Worm (Caenorhabditis elegans) whole organism, L2 larva: ENCODE data around the gene Y116A8C.468.

Experiments
- C34F6.9 ChIP-seq: fragments of 150-350 bp; optimal IDR thresholded peaks from 2 replicates; lab custom pipeline; 2014; ENCODE audit warnings: missing biosample characterization, missing genetic modification characterization
- F13H6.1 ChIP-seq: sonication (generic microtip); optimal IDR thresholded peaks from 2 replicates; lab custom pipeline; 2016; ENCODE audit warnings: missing genetic modification characterization, missing compliant biosample characterization
- R02D3.7 ChIP-seq: fragments of 150-350 bp; optimal IDR thresholded peaks from 2 replicates; lab custom pipeline; 2014; ENCODE audit warnings: missing biosample characterization, missing genetic modification characterization
- Y55F3AM.14 ChIP-seq: fragments of 200-800 bp; sonication (Bioruptor generic); optimal IDR thresholded peaks from 2 replicates; lab custom pipeline; 2018; ENCODE audit warnings: mild to moderate bottlenecking, missing genetic modification characterization, missing compliant biosample characterization
- ZK546.5 ChIP-seq: sonication (generic microtip); optimal IDR thresholded peaks from 2 replicates; lab custom pipeline; 2017; ENCODE audit warnings: missing biosample characterization, missing genetic modification characterization
- blmp-1 ChIP-seq: sonication (generic microtip); optimal IDR thresholded peaks from 2 replicates; lab custom pipeline; 2017; ENCODE audit warnings: missing genetic modification characterization, mild to moderate bottlenecking, missing compliant biosample characterization, antibody characterized with exemption, moderate library complexity; ENCODE audit not compliant: insufficient read depth
- crh-2 ChIP-seq: sonication (generic microtip); optimal IDR thresholded peaks from 2 replicates; lab custom pipeline; 2017; ENCODE audit warnings: missing biosample characterization, missing genetic modification characterization
- dmd-4 ChIP-seq: sonication (generic microtip); optimal IDR thresholded peaks from 2 replicates; lab custom pipeline; 2017; ENCODE audit warnings: missing biosample characterization, missing genetic modification characterization
- egl-27 ChIP-seq: sonication (generic microtip); optimal IDR thresholded peaks from 3 replicates; lab custom pipeline; 2017; ENCODE audit warnings: missing biosample characterization, missing genetic modification reagents, missing genetic modification characterization
- elt-1 ChIP-seq: fragments of 150-350 bp; optimal IDR thresholded peaks from 2 replicates; lab custom pipeline; 2014; ENCODE audit warnings: missing biosample characterization, missing genetic modification characterization
- elt-3 ChIP-seq: sonication (generic microtip); optimal IDR thresholded peaks from 2 replicates; lab custom pipeline; 2017; ENCODE audit warnings: missing biosample characterization, missing genetic modification characterization
- fos-1 ChIP-seq: fragments of 150-350 bp; optimal IDR thresholded peaks from 2 replicates; lab custom pipeline; 2014; ENCODE audit warnings: missing biosample characterization, missing genetic modification characterization
- gmeb-1 ChIP-seq: fragments of 150-350 bp; optimal IDR thresholded peaks from 2 replicates; lab custom pipeline; 2014; ENCODE audit warnings: missing biosample characterization, missing genetic modification characterization
- lin-11 ChIP-seq: fragments of 150-350 bp; sonication (generic microtip); optimal IDR thresholded peaks from 2 replicates; lab custom pipeline; 2014; ENCODE audit warnings: missing biosample characterization, missing genetic modification characterization, inconsistent platforms, mixed read lengths
- lin-39 ChIP-seq: fragments of 150-350 bp; optimal IDR thresholded peaks from 2 replicates; lab custom pipeline; 2014; ENCODE audit warnings: missing biosample characterization, missing genetic modification reagents, missing genetic modification characterization
- mab-5 ChIP-seq: fragments of 150-350 bp; optimal IDR thresholded peaks from 2 replicates; lab custom pipeline; 2014; ENCODE audit warnings: missing biosample characterization, missing genetic modification characterization
- mbf-1 ChIP-seq: sonication (generic microtip); optimal IDR thresholded peaks from 2 replicates; lab custom pipeline; 2017; ENCODE audit warnings: missing biosample characterization, missing genetic modification characterization
- mdl-1 ChIP-seq, 2 experiments: fragments of 150-350 bp in 1 of 2; sonication (generic microtip) in 1 of 2; optimal IDR thresholded peaks; 2 replicates each; lab custom pipeline; 2017; ENCODE audit warnings: missing biosample characterization in 2 of 2, missing genetic modification characterization in 2 of 2
- nhr-10 ChIP-seq: sonication (generic microtip); optimal IDR thresholded peaks from 2 replicates; lab custom pipeline; 2017; ENCODE audit warnings: missing biosample characterization, missing genetic modification characterization
- nhr-11 ChIP-seq: fragments of 150-350 bp; optimal IDR thresholded peaks from 2 replicates; lab custom pipeline; 2014; ENCODE audit warnings: missing biosample characterization, missing genetic modification characterization
- nhr-12 ChIP-seq: fragments of 150-350 bp; optimal IDR thresholded peaks from 2 replicates; lab custom pipeline; 2014; ENCODE audit warnings: missing biosample characterization, missing genetic modification characterization
- nhr-129 ChIP-seq: fragments of 150-350 bp; optimal IDR thresholded peaks from 2 replicates; lab custom pipeline; 2014; ENCODE audit warnings: missing biosample characterization, missing genetic modification characterization
- nhr-23 ChIP-seq: fragments of 150-350 bp; optimal IDR thresholded peaks from 2 replicates; lab custom pipeline; 2014; ENCODE audit warnings: missing biosample characterization, missing genetic modification reagents, missing genetic modification characterization
- nhr-237 ChIP-seq: fragments of 150-350 bp; optimal IDR thresholded peaks from 2 replicates; lab custom pipeline; 2014; ENCODE audit warnings: missing biosample characterization, missing genetic modification characterization
- nhr-6 ChIP-seq: fragments of 150-350 bp; optimal IDR thresholded peaks from 2 replicates; lab custom pipeline; 2014; ENCODE audit warnings: missing biosample characterization, missing genetic modification characterization
- nhr-77 ChIP-seq: fragments of 150-350 bp; optimal IDR thresholded peaks from 2 replicates; lab custom pipeline; 2014; ENCODE audit warnings: missing biosample characterization, missing genetic modification characterization
- peb-1 ChIP-seq: fragments of 150-350 bp; optimal IDR thresholded peaks from 2 replicates; lab custom pipeline; 2014; ENCODE audit warnings: missing biosample characterization, missing genetic modification characterization
- skn-1 ChIP-seq: sonication (generic microtip); optimal IDR thresholded peaks from 2 replicates; lab custom pipeline; 2017; ENCODE audit warnings: missing biosample characterization, missing genetic modification characterization
- sma-9 ChIP-seq, 2 experiments: fragments of 150-350 bp in 1 of 2; sonication (generic microtip) in 1 of 2; optimal IDR thresholded peaks; 2 replicates each; lab custom pipeline; 2014 to 2016; ENCODE audit warnings: missing genetic modification characterization in 2 of 2, mild to moderate bottlenecking in 1 of 2, missing biosample characterization in 1 of 2, missing compliant biosample characterization in 1 of 2, missing genetic modification reagents in 1 of 2, moderate library complexity in 1 of 2
- snpc-4 ChIP-seq: fragments of 150-350 bp; optimal IDR thresholded peaks from 2 replicates; lab custom pipeline; 2014; ENCODE audit warnings: missing biosample characterization, missing genetic modification characterization
- unc-55 ChIP-seq: fragments of 150-350 bp; sonication (generic microtip); optimal IDR thresholded peaks from 3 replicates; lab custom pipeline; 2014; ENCODE audit warnings: missing biosample characterization, missing genetic modification reagents, missing genetic modification characterization
- unc-62 ChIP-seq: fragments of 150-350 bp; optimal IDR thresholded peaks from 2 replicates; lab custom pipeline; 2014; ENCODE audit warnings: missing biosample characterization, missing genetic modification reagents, missing genetic modification characterization
- zag-1 ChIP-seq: fragments of 150-350 bp; optimal IDR thresholded peaks from 2 replicates; lab custom pipeline; 2014; ENCODE audit warnings: missing biosample characterization, missing genetic modification characterization
- ztf-1 ChIP-seq: fragments of 200-800 bp; sonication (Bioruptor generic); conservative IDR thresholded peaks from 2 replicates; pipeline ENCODE4 v1.3.6; 2022; ENCODE audit warnings: missing genetic modification characterization, missing compliant biosample characterization
- ztf-11 ChIP-seq: sonication (generic microtip); optimal IDR thresholded peaks from 2 replicates; lab custom pipeline; 2017; ENCODE audit warnings: missing biosample characterization, missing genetic modification characterization
- ztf-4 ChIP-seq: fragments of 150-350 bp; optimal IDR thresholded peaks from 2 replicates; lab custom pipeline; 2014; ENCODE audit warnings: missing biosample characterization, missing genetic modification characterization

The Y116A8C.468 gene

ce11 chrIV:16919212-16919775 lies 1.1 kb downstream of the Y116A8C.468 start, which contains the start of the genes Y116A8C.470 and Y116A8C.463:
TSS of gene Y116A8C.470 (minus strand) at chrIV:16919312.
TSS of gene Y116A8C.463 (plus strand) at chrIV:16919725.
- TF ChIP-seq zag-1 (no peak), nhr-129 (tag; lab: Kevin White, UChicago) (no peak), R02D3.7 (tag; lab: Kevin White, UChicago) (no peak), nhr-6 (no peak), elt-1 (no peak), skn-1 (tag; lab: Kevin White, UChicago) (no peak)

ce11 chrIV:16920041-16920440 lies 1.9 kb downstream of the Y116A8C.468 start, which contains the start of gene nep-23:
TSS of gene nep-23 (plus strand) at chrIV:16920341.
- TF ChIP-seq nhr-77 (tag; lab: Kevin White, UChicago) = no peak
- TF ChIP-seq blmp-1 (tag; lab: Kevin White, UChicago) = no peak
- TF ChIP-seq F13H6.1 (tag; lab: Kevin White, UChicago) = no peak
- TF ChIP-seq nhr-10 = no peak
- no peak for TF ChIP-seq mab-5 (tag; lab: Kevin White, UChicago)
- no peak for TF ChIP-seq peb-1 (tag; lab: Kevin White, UChicago)
- TF ChIP-seq, all 48 proteins: peak for 0

ce11 chrIV:16921999-16922398 lies 3.8 kb downstream of the Y116A8C.468 start:
- TF ChIP-seq nhr-12 (tag; lab: Kevin White, UChicago) (no peak), mdl-1 (tag; optimal IDR thresholded peaks at IDR 0.05; lab: Kevin White, UChicago) (no peak), nhr-11 (tag; lab: Kevin White, UChicago) (no peak), ztf-4 (tag; lab: Kevin White, UChicago) (no peak), ztf-1 (no peak), nhr-10 (no peak), skn-1 (tag; lab: Kevin White, UChicago) (no peak), mbf-1 (tag; lab: Kevin White, UChicago) (no peak), blmp-1 (tag; lab: Kevin White, UChicago) (no peak), fos-1 (tag; lab: Kevin White, UChicago) (no peak), ZK546.5 (tag; lab: Kevin White, UChicago) (no peak), unc-55 (GFP tag; lab: Kevin White, UChicago) (no peak), ztf-11 (no peak), C34F6.9 (tag; lab: Kevin White, UChicago) (no peak), elt-1 (no peak), unc-62 (GFP tag; lab: Kevin White, UChicago) (no peak), snpc-4 (tag; lab: Kevin White, UChicago) (no peak), sma-9 (GFP tag; optimal IDR thresholded peaks at IDR 0.05; lab: Kevin White, UChicago) (no peak), sma-9 (tag; optimal IDR thresholded peaks at IDR 0.05; lab: Kevin White, UChicago) (no peak), nhr-129 (tag; lab: Kevin White, UChicago) (no peak)

- TF ChIP-seq lin-11 (tag; lab: Kevin White, UChicago) = no peak
- TF ChIP-seq C34F6.9 (tag; lab: Kevin White, UChicago) = no peak
- no peak for TF ChIP-seq nhr-237 (tag; lab: Kevin White, UChicago)
- TF ChIP-seq nhr-12 (tag; lab: Kevin White, UChicago) = no peak
- TF ChIP-seq ztf-11 = no peak
- no peak for TF ChIP-seq nhr-129 (tag; lab: Kevin White, UChicago)
- no peak for TF ChIP-seq nhr-23 (tag; lab: Kevin White, UChicago)
- no peak for TF ChIP-seq elt-3
- TF ChIP-seq elt-1 = no peak
- TF ChIP-seq mbf-1 (tag; lab: Kevin White, UChicago) = no peak
- no peak for TF ChIP-seq F13H6.1 (tag; lab: Kevin White, UChicago)
- TF ChIP-seq nhr-11 (tag; lab: Kevin White, UChicago) = no peak
- no peak for TF ChIP-seq egl-27 (tag; lab: Kevin White, UChicago)
- TF ChIP-seq dmd-4 (tag; lab: Kevin White, UChicago) = no peak
- no peak for TF ChIP-seq crh-2 (tag; lab: Kevin White, UChicago)
- TF ChIP-seq lin-39 (tag; lab: Kevin White, UChicago) = no peak
- no peak for TF ChIP-seq gmeb-1 (tag; lab: Kevin White, UChicago)
- no peak for TF ChIP-seq fos-1 (tag; lab: Kevin White, UChicago)
- TF ChIP-seq Y55F3AM.14 = no peak
Measured at ce11 chrIV:16924092-16924491, 5.9 kb downstream of the Y116A8C.468 start, which contains the start of gene nep-24. TSS of gene nep-24 (plus strand) at chrIV:16924392.
